Fruit fly (Drosophila melanogaster): ENCODE results near the gene Pgant6.

The Pgant6 gene

dm6 chr3L:2766269-2767088, 15.6 kb upstream of the Pgant6 start, which contains the start of the genes Mrtf and Non2 (continued):
- TF ChIP-seq CG7271 (tag; optimal IDR thresholded peaks at IDR 0.05) (no peak), CG30403 (GFP tag; optimal IDR thresholded peaks at IDR 0.05) (peak; percentile 82), CG16813 (GFP tag; IDR thresholded peaks at IDR 0.05; ENCODE audit: partially characterized antibody) (peak; percentile 81), CG18262 (tag; optimal IDR thresholded peaks at IDR 0.05) (peak; percentile 62), psq (GFP tag; optimal IDR thresholded peaks at IDR 0.05) (no peak), cad (GFP tag; optimal IDR thresholded peaks at IDR 0.05) (no peak), CG6791 (GFP tag; IDR thresholded peaks at IDR 0.05; ENCODE audit: partially characterized antibody) (peak; percentile 86), TFAM (GFP tag; optimal IDR thresholded peaks at IDR 0.05) (no peak), Camta (GFP tag; optimal IDR thresholded peaks at IDR 0.05) (peak; percentile 47), CG34422 (GFP tag; IDR thresholded peaks at IDR 0.05) (peak; percentile 25; the same call in 1 of the 3 replicates), Ets65A (GFP tag) (peak; percentile 96), CG5180 (GFP tag; optimal IDR thresholded peaks at IDR 0.05) (no peak), stc (GFP tag; IDR thresholded peaks at IDR 0.05) (no peak), Tbp (GFP tag; optimal IDR thresholded peaks at IDR 0.05) (no peak), tio (GFP tag; optimal IDR thresholded peaks at IDR 0.05) (no peak), Optix (GFP tag; IDR thresholded peaks at IDR 0.05) (peak; percentile 23; the same call in 1 of the 3 replicates), az2 (GFP tag; optimal IDR thresholded peaks at IDR 0.05) (peak; percentile 61), CG2120 (GFP tag; optimal IDR thresholded peaks at IDR 0.05) (peak; percentile 83), phol (tag; optimal IDR thresholded peaks at IDR 0.05) (peak; percentile 56), Drgx (GFP tag; IDR thresholded peaks at IDR 0.05) (no peak), twi (tag; optimal IDR thresholded peaks at IDR 0.05) (peak; percentile 38), CG11247 (GFP tag; IDR thresholded peaks at IDR 0.05) (peak; percentile 34; the same call in 1 of the 2 replicates), CG8765 (GFP tag; IDR thresholded peaks at IDR 0.05) (no peak), Hr3 (GFP tag; optimal IDR thresholded peaks at IDR 0.05) (peak; percentile 60), CG10543 (GFP tag; optimal IDR thresholded peaks at IDR 0.05) (peak; percentile 58), hth (optimal IDR thresholded peaks at IDR 0.05) (no peak), Poxn (GFP tag; IDR thresholded peaks at IDR 0.05) (no peak), gsb-n (tag; optimal IDR thresholded peaks at IDR 0.05) (no peak), CG7786 (GFP tag; optimal IDR thresholded peaks at IDR 0.05) (peak; percentile 47), run (tag; optimal IDR thresholded peaks at IDR 0.05) (no peak), CG34224 (GFP tag; IDR thresholded peaks at IDR 0.05; ENCODE audit: partially characterized antibody) (peak; percentile 70), mld (GFP tag; IDR thresholded peaks at IDR 0.05; ENCODE audit: partially characterized antibody) (peak; percentile 83), CG8924 (tag; optimal IDR thresholded peaks at IDR 0.05) (peak; percentile 72), CG2712 (tag; optimal IDR thresholded peaks at IDR 0.05) (peak; percentile 73), CG17359 (tag; optimal IDR thresholded peaks at IDR 0.05) (peak; percentile 59), ato (GFP tag; IDR thresholded peaks at IDR 0.05; ENCODE audit: partially characterized antibody) (peak; percentile 85), Atf6 (GFP tag; IDR thresholded peaks at IDR 0.05) (peak; percentile 66), her (GFP tag; optimal IDR thresholded peaks at IDR 0.05) (no peak), BEAF-32 (GFP tag; optimal IDR thresholded peaks at IDR 0.05) (peak; percentile 89), Ptx1 (GFP tag; IDR thresholded peaks at IDR 0.05) (peak; percentile 50), Hey (tag; optimal IDR thresholded peaks at IDR 0.05) (no peak), eyg (GFP tag; optimal IDR thresholded peaks at IDR 0.05) (peak; percentile 11), dmrt99B (tag; optimal IDR thresholded peaks at IDR 0.05) (peak; percentile 39), Bdp1 (GFP tag; optimal IDR thresholded peaks at IDR 0.05) (peak; percentile 2), lov (optimal IDR thresholded peaks at IDR 0.05) (no peak), lov (GFP tag; IDR thresholded peaks at IDR 0.05) (no peak), CG6654 (GFP tag; optimal IDR thresholded peaks at IDR 0.05) (no peak), sc (optimal IDR thresholded peaks at IDR 0.05) (no peak), sc (GFP tag; optimal IDR thresholded peaks at IDR 0.05) (no peak), pan (optimal IDR thresholded peaks at IDR 0.05) (no peak), pan (GFP tag; optimal IDR thresholded peaks at IDR 0.05 in 1 of 2, IDR thresholded peaks at IDR 0.05 in 1 of 2) (no peak)

Measured in whole organism, embryonic.